Worm (Caenorhabditis elegans) whole organism, L1 larva: ENCODE data around the gene let-23.
A peak's percentile ranks its signal among the peaks of the same experiment; 100 is the strongest.

Experiments
- lin-35 ChIP-seq, 2 experiments: fragments of 150-350 bp; optimal IDR thresholded peaks; 2 replicates each; lab custom pipeline; 2014; ENCODE audit warnings: missing biosample characterization in 2 of 2, missing genetic modification characterization in 2 of 2, missing genetic modification reagents in 2 of 2
- nhr-11 ChIP-seq: fragments of 150-350 bp; optimal IDR thresholded peaks from 2 replicates; lab custom pipeline; 2014; ENCODE audit warnings: missing biosample characterization, missing genetic modification characterization
- nhr-237 ChIP-seq: fragments of 150-350 bp; optimal IDR thresholded peaks from 2 replicates; lab custom pipeline; 2014; ENCODE audit warnings: missing biosample characterization, missing genetic modification characterization
- nhr-28 ChIP-seq: fragments of 150-350 bp; optimal IDR thresholded peaks from 2 replicates; lab custom pipeline; 2014; ENCODE audit warnings: missing biosample characterization, missing genetic modification characterization
- nhr-71 ChIP-seq: sonication (generic microtip); optimal IDR thresholded peaks from 2 replicates; lab custom pipeline; 2016; ENCODE audit warnings: mild to moderate bottlenecking, missing genetic modification characterization, moderate library complexity, missing compliant biosample characterization

DNA sequence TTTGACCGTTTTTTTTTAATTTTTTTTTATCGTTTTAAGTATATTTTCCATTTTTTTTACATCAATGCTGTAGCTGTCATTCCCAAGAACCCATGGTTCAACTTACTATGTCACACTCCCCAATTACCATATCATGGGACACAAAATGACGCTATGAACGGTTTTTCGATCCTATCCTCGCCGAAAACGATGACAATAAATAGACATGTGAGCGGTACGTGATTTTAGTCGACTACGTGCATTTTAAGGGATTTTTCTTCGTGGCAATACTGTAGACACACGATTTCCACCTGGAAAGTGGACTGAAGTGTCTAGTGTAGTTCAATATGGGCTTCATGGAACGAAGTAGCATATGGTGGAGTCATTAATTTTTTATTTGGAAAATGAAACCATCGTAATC, 41.0 kb upstream of the let-23 start:
- peak; percentile 24 for TF ChIP-seq nhr-71
- TF ChIP-seq nhr-11 (tag; lab: Kevin White, UChicago), result no peak
- no peak for TF ChIP-seq nhr-237 (tag; lab: Kevin White, UChicago)
- peak in 1 of 2 experiments; percentile 19 for TF ChIP-seq lin-35 (GFP tag; optimal IDR thresholded peaks at IDR 0.05; lab: Kevin White, UChicago)
- TF ChIP-seq nhr-28 (tag; lab: Kevin White, UChicago), result no peak
